Fruit fly (Drosophila melanogaster): ENCODE data around the gene CG5214.

- TF ChIP-seq psq (optimal IDR thresholded peaks at IDR 0.05) (no peak), pan (optimal IDR thresholded peaks at IDR 0.05) (no peak), usp (GFP tag; optimal IDR thresholded peaks at IDR 0.05) (no peak), CG8478 (optimal IDR thresholded peaks at IDR 0.05) (no peak), EcR (GFP tag; optimal IDR thresholded peaks at IDR 0.05) (no peak), Dll (optimal IDR thresholded peaks at IDR 0.05) (no peak)
These were observed 35.3 kb upstream of the CG5214 start for dm6 chr3R:11208766-11209331.
